Worm (Caenorhabditis elegans): ENCODE results near the gene aass-1.

aass-1 gene

ce11 chrIV:257095-257494 is 12.2 kb downstream of the aass-1 start, which contains the start of gene R02D3.8 (continued):
- TF ChIP-seq nhr-11 (tag; optimal IDR thresholded peaks at IDR 0.05): no peak
- TF ChIP-seq ceh-90 (tag; optimal IDR thresholded peaks at IDR 0.05): peak; percentile 75
- TF ChIP-seq nhr-76 (tag; optimal IDR thresholded peaks at IDR 0.05): no peak
- no peak for TF ChIP-seq ets-5 (GFP tag; IDR thresholded peaks at IDR 0.05)
- TF ChIP-seq nhr-19 (GFP tag; conservative IDR thresholded peaks at IDR 0.05): no peak
- no peak for TF ChIP-seq unc-98 (GFP tag; IDR thresholded peaks at IDR 0.05)
- TF ChIP-seq nhr-71 (tag; optimal IDR thresholded peaks at IDR 0.05): peak; percentile 70
- TF ChIP-seq unc-86 (tag; optimal IDR thresholded peaks at IDR 0.05): no peak
- peak; percentile 11 for TF ChIP-seq fkh-4 (tag; optimal IDR thresholded peaks at IDR 0.05; ENCODE audit: borderline replicate concordance)
- no peak for TF ChIP-seq nhr-237 (tag; optimal IDR thresholded peaks at IDR 0.05)
- TF ChIP-seq pqm-1 (tag; optimal IDR thresholded peaks at IDR 0.05): no peak
- peak; percentile 72 for TF ChIP-seq lir-3 (tag; optimal IDR thresholded peaks at IDR 0.05; ENCODE audit: poor library complexity)
- peak; percentile 27 for TF ChIP-seq irx-1 (tag; optimal IDR thresholded peaks at IDR 0.05)
- TF ChIP-seq aly-2 (tag; optimal IDR thresholded peaks at IDR 0.05): no peak
- no peak for TF ChIP-seq lin-39 (tag; optimal IDR thresholded peaks at IDR 0.05)
- no peak for TF ChIP-seq sup-37 (GFP tag; optimal IDR thresholded peaks at IDR 0.05)
- TF ChIP-seq rnt-1 (tag; optimal IDR thresholded peaks at IDR 0.05): peak; percentile 89
- TF ChIP-seq hlh-17 (GFP tag; optimal IDR thresholded peaks at IDR 0.05; ENCODE audit: borderline replicate concordance): no peak
- no peak for TF ChIP-seq ztf-4 (tag; optimal IDR thresholded peaks at IDR 0.05)
- TF ChIP-seq aha-1 (tag; optimal IDR thresholded peaks at IDR 0.05): no peak
- peak; percentile 21 for TF ChIP-seq tbx-2 (tag; optimal IDR thresholded peaks at IDR 0.05)
- no peak for TF ChIP-seq efl-3 (GFP tag; optimal IDR thresholded peaks at IDR 0.05)
- no peak for TF ChIP-seq unc-130 (tag; optimal IDR thresholded peaks at IDR 0.05)
- TF ChIP-seq hpl-2 (GFP tag; optimal IDR thresholded peaks at IDR 0.05): no peak
- TF ChIP-seq C16A3.4 (tag; optimal IDR thresholded peaks at IDR 0.05): peak; percentile 35
- TF ChIP-seq ama-1 (optimal IDR thresholded peaks at IDR 0.05): no peak

DNA sequence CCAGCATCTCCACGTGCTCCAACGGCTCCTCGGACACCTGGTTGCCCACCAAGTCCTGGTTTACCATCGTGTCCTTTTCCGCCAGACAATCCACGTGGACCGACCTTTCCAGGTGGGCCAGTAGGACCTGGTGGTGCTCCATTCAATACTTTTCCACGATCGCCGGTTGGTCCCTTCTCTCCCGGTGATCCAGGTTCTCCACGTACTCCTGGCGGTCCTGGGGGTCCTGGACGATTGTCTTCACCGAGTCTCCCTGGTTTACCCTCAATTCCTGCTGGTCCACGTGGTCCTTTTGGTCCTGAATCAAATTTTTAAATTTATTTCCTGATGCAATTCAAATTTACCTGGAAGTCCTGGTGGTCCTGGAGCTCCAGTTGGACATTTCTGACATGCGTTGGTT is 13.4 kb downstream of the aass-1 start:
- TF ChIP-seq F16B12.6 (tag; optimal IDR thresholded peaks at IDR 0.05): no peak
- TF ChIP-seq tbx-2 (tag; optimal IDR thresholded peaks at IDR 0.05): no peak
- TF ChIP-seq elt-3 (tag; optimal IDR thresholded peaks at IDR 0.05): no peak
- TF ChIP-seq fos-1 (tag; optimal IDR thresholded peaks at IDR 0.05): no peak
- no peak for TF ChIP-seq mef-2 (tag; optimal IDR thresholded peaks at IDR 0.05)
- TF ChIP-seq nhr-85 (tag): no peak

DNA sequence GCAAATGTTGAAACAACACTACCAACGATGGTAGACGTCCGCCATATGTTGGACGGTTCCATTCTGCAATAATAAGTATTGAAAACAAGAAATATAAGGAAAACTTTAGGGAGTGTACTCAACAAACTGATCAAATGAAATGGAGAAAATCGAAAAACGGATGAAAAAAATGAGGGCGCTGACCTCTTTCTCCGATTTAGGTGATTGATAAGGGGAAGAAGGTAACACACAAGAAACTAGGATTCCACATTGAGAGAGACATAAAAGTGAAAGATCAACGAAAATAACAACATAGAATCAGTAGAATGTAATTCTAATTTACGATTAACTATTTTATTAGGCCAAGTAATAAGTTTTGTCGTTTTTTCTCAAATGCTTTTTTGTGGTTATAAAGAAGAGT is 14.2 kb downstream of the aass-1 start, which contains the start of gene dpy-9:
TSS of gene dpy-9 (minus strand) at position 63 of the 400 bp plus-strand sequence.
- TF ChIP-seq grh-1 (GFP tag; IDR thresholded peaks at IDR 0.05): no peak
- TF ChIP-seq C04F5.9 (tag; optimal IDR thresholded peaks at IDR 0.05): no peak
- peak in 1 of 6 experiments; percentile 50 for TF ChIP-seq elt-3 (tag; optimal IDR thresholded peaks at IDR 0.05)
- no peak for TF ChIP-seq fkh-10 (GFP tag; optimal IDR thresholded peaks at IDR 0.05)
- no peak for TF ChIP-seq unc-62 (GFP tag; optimal IDR thresholded peaks at IDR 0.05)
- TF ChIP-seq snpc-4 (tag; optimal IDR thresholded peaks at IDR 0.05): no peak
- TF ChIP-seq lin-15B (tag; optimal IDR thresholded peaks at IDR 0.05): no peak
- TF ChIP-seq nhr-47 (tag; optimal IDR thresholded peaks at IDR 0.05): no peak
- TF ChIP-seq blmp-1 (tag; optimal IDR thresholded peaks at IDR 0.05): peak; percentile 96
- TF ChIP-seq lin-35 (GFP tag; optimal IDR thresholded peaks at IDR 0.05): no peak

DNA sequence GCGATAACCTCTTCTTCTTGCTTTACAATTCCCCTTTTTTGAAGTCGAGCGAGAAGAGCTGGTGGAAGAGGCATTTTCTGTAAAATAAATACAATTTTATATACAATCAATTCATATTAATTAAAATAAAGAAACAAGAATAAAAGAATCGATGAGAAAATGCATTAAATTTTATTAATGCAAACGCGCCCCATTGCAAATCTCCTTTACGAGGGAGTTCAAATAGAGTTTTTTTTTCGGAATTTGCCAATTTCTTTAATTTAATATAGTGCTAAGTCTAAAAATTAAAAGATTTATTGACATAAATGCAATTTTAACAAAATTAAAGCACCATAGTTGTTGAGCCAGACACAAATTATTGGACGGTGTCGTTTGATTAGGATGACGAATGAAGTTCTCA is 16.7 kb downstream of the aass-1 start, which contains the start of gene pqbp-1.1:
TSS of gene pqbp-1.1 (minus strand) at position 77 of the 400 bp plus-strand sequence.
- TF ChIP-seq nhr-237 (tag; optimal IDR thresholded peaks at IDR 0.05): peak; percentile 23
- TF ChIP-seq snu-23 (GFP tag; optimal IDR thresholded peaks at IDR 0.05): peak; percentile 67
- no peak for TF ChIP-seq unc-98 (GFP tag; IDR thresholded peaks at IDR 0.05)
- TF ChIP-seq lin-15B (tag; optimal IDR thresholded peaks at IDR 0.05): no peak
- TF ChIP-seq mdl-1 (tag; optimal IDR thresholded peaks at IDR 0.05): no peak
- no peak for TF ChIP-seq nhr-84 (tag; optimal IDR thresholded peaks at IDR 0.05)
- TF ChIP-seq lin-35 (GFP tag; optimal IDR thresholded peaks at IDR 0.05): peak; percentile 95 to 97
- no peak for TF ChIP-seq vab-15 (tag; optimal IDR thresholded peaks at IDR 0.05)
- TF ChIP-seq aly-2 (tag; optimal IDR thresholded peaks at IDR 0.05): peak; percentile 58
- TF ChIP-seq ceh-82 (tag; optimal IDR thresholded peaks at IDR 0.05): peak; percentile 15 to 58 (median 29)
- TF ChIP-seq egl-27 (tag; optimal IDR thresholded peaks at IDR 0.05): no peak
- TF ChIP-seq swsn-7 (tag; optimal IDR thresholded peaks at IDR 0.05): peak; percentile 55
- peak; percentile 39 for TF ChIP-seq C04F5.9 (tag; optimal IDR thresholded peaks at IDR 0.05)
- no peak for TF ChIP-seq efl-3 (GFP tag; optimal IDR thresholded peaks at IDR 0.05)
- no peak for TF ChIP-seq ceh-88 (GFP tag; IDR thresholded peaks at IDR 0.05)
- TF ChIP-seq nhr-12 (tag; optimal IDR thresholded peaks at IDR 0.05): no peak
- peak in 1 of 6 experiments; percentile 24 for TF ChIP-seq elt-3 (tag; optimal IDR thresholded peaks at IDR 0.05)
- no peak for TF ChIP-seq unc-62 (GFP tag; optimal IDR thresholded peaks at IDR 0.05)
- TF ChIP-seq tlp-1 (tag; optimal IDR thresholded peaks at IDR 0.05): no peak
- TF ChIP-seq C16A3.4 (tag; optimal IDR thresholded peaks at IDR 0.05): peak; percentile 58

All from whole organism, L1 larva.